Fruit fly (Drosophila melanogaster): ENCODE measurements around the gene rpr.

- TF ChIP-seq ttk (optimal IDR thresholded peaks at IDR 0.05) (no peak), Sin3A (optimal IDR thresholded peaks at IDR 0.05) (no peak)
Observed at dm6 chr3L:18367791-18368190, 30.4 kb downstream of the rpr start.

All from Kc167 (cell line).